Worm (Caenorhabditis elegans): ENCODE measurements around the gene F38A1.15.

DNA sequence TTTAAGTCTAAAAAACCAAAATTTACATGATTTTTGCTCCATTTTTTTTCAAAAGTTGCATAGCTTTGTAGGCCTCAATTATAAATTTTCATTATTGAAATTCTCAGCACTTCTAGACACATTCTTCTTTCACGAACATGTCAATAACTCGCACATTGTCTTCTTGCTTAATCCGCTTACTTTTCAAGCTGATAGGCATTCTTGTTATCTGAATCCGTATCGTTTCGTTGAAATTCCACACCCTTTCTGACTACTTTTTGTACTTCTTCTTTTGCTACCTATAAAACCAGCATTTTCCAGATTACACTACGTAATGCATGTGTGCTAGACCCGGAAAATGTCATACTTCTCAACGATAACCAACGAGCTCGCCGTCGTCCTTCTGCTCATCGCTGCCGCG lies 26.9 kb downstream of the F38A1.15 start, which contains the start of gene W09G12.9:
- TF ChIP-seq mdl-1 (tag; optimal IDR thresholded peaks at IDR 0.05) (no peak), ceh-28 (tag; optimal IDR thresholded peaks at IDR 0.05) (no peak)
